Fruit fly (Drosophila melanogaster): ENCODE measurements around the gene CG6865.

dm6 chr3L:18914100-18914683 lies 50.7 kb downstream of the CG6865 start, which contains the start of gene COX6AL2:
- no peak for TF ChIP-seq Fer1 (GFP tag; optimal IDR thresholded peaks at IDR 0.05)
- TF ChIP-seq CG34376 (GFP tag; optimal IDR thresholded peaks at IDR 0.05): no peak
- no peak for TF ChIP-seq jing (GFP tag; optimal IDR thresholded peaks at IDR 0.05)
- no peak for TF ChIP-seq CrebB (tag; optimal IDR thresholded peaks at IDR 0.05)
- no peak for TF ChIP-seq CG1832 (GFP tag; optimal IDR thresholded peaks at IDR 0.05)
- no peak for TF ChIP-seq CG14014 (GFP tag; IDR thresholded peaks at IDR 0.05)
- no peak for TF ChIP-seq Dref (GFP tag; IDR thresholded peaks at IDR 0.05)
